Worm (Caenorhabditis elegans) whole organism, L4/young adult: ENCODE data around the gene rabx-5.

ENCODE experiments used
- W03F9.2 ChIP-seq: fragments of 150-350 bp; optimal IDR thresholded peaks from 2 replicates; lab custom pipeline; 2014; ENCODE audit warnings: missing biosample characterization, missing genetic modification characterization
- him-1 ChIP-seq: sonication (generic microtip); optimal IDR thresholded peaks from 2 replicates; lab custom pipeline; 2016; ENCODE audit warnings: missing genotype, missing genetic modification reagents, missing genetic modification characterization, missing compliant biosample characterization

ce11 chrIII:10649219-10649618, 44.1 kb downstream of the rabx-5 start, which contains the start of gene emg-1:
- TF ChIP-seq him-1 (tag; lab: Kevin White, UChicago) (no peak), W03F9.2 (tag; lab: Kevin White, UChicago) (no peak)
